Fruit fly (Drosophila melanogaster): ENCODE data around the gene Pfas.

DNA sequence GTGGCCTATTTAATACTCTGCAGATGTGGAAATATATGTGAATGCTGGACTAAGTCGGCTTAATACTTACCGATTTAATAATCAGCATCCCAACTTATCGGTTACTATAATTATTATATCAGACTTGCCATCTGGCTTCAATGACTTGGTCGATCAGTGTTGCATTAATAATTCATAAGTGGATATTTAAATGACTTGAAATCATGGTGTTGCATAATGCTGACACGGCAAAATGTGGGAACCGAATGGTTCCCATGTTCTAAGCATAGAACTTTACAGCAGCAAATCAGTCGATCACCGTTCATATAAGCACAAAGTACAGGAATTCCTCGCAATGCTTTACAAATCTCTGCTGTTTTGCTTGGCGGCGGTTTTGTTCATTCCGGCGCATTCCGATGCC, 14.4 kb upstream of the Pfas start, which contains the start of gene CG34180:
- TF ChIP-seq CG8478 (optimal IDR thresholded peaks at IDR 0.05) (no peak), CTCF (optimal IDR thresholded peaks at IDR 0.05) (no peak)
